Worm (Caenorhabditis elegans): Measurements from ENCODE around the gene Y25C1A.2.

DNA sequence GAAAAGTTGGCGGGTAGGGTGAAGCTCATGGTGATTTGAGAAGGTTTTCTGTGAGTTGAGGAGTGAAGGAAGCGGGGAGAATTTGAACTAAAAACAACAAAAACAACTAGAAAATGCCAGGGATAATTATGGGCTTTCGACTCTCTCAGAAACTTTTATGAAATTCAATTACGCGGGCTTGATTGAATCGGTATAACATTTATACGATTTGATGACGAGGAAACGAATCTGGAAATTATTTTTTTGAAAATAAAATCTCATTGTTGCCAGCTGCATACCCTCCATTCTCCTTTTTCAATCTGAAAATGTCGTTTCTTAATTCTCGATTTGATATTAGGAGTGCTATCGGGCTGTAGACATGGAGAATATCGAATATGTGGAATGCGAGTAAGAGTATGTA lies 21.1 kb upstream of the Y25C1A.2 start, which contains the start of gene srg-21:
- TF ChIP-seq tab-1 (GFP tag; IDR thresholded peaks at IDR 0.05) (no peak), flt-1 (GFP tag; IDR thresholded peaks at IDR 0.05) (no peak), T22C8.4 (GFP tag; IDR thresholded peaks at IDR 0.05) (no peak), klf-2 (GFP tag; conservative IDR thresholded peaks at IDR 0.05) (no peak)

Measured in whole organism, midembryonic.